Fruit fly (Drosophila melanogaster): ENCODE results near the gene CG4572.

Gene CG4572

DNA sequence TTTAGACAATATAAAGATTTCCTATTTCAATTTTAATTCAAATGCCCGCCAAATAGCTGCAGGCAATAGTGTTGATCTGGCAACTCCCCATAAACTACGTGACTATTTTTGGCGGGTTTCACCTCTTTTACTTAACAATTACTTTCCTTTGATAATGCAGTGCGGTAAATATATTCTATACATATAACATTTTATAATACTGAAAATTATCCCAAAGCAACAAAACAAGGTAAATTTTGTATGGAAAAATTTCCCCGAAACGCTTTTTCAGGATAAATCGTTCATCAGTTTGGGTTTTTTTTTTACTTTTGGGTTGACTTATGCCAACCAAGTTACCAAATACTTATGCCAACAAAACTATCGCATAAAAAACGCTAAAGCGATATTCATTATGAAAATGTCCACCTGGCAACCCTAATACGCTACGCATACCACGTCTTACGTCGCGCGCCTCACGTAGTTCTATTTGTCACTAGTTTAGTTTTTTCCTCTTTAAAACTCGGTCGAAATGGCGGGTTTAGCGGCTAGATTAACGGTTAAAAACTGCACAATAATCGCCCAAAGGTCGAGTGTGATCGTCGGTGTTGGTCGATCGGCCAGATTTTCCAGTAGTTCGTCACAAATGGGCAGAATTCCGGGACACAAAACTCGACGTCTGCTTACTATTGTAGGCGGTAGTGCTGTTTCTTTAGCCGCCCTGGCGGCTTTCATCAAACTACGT lies 17.2 kb downstream of the CG4572 start, which contains the start of gene MICU3 (continued):
- TF ChIP-seq gro (GFP tag; optimal IDR thresholded peaks at IDR 0.05) (no peak), tx (GFP tag; optimal IDR thresholded peaks at IDR 0.05) (peak; percentile 54), ken (GFP tag; IDR thresholded peaks at IDR 0.05) (no peak; the same call in 2 of the 3 replicates), gfzf (GFP tag; optimal IDR thresholded peaks at IDR 0.05) (peak; percentile 29), MESR4 (GFP tag; optimal IDR thresholded peaks at IDR 0.05) (no peak), Dp (GFP tag; optimal IDR thresholded peaks at IDR 0.05) (peak; percentile 83), CG17186 (GFP tag; optimal IDR thresholded peaks at IDR 0.05) (peak; percentile 27), CG17912 (GFP tag; optimal IDR thresholded peaks at IDR 0.05) (no peak), Opbp (GFP tag; IDR thresholded peaks at IDR 0.05; ENCODE audit: partially characterized antibody) (peak; percentile 56; the same call in 1 of the 3 replicates), CG3163 (GFP tag; optimal IDR thresholded peaks at IDR 0.05) (no peak), crc (GFP tag; optimal IDR thresholded peaks at IDR 0.05) (no peak), CG7357 (GFP tag; IDR thresholded peaks at IDR 0.05) (0 out of 3 replicates have a peak, but pooled peaks have one; percentile 17), CG4820 (GFP tag; optimal IDR thresholded peaks at IDR 0.05) (peak; percentile 63), dmrt99B (tag; optimal IDR thresholded peaks at IDR 0.05) (no peak), CG1832 (GFP tag; optimal IDR thresholded peaks at IDR 0.05) (no peak), cas (GFP tag; IDR thresholded peaks at IDR 0.05) (no peak), CG4404 (GFP tag; IDR thresholded peaks at IDR 0.05) (peak; percentile 48; the same call in 1 of the 2 replicates), psq (GFP tag; optimal IDR thresholded peaks at IDR 0.05) (peak; percentile 9), CG6791 (GFP tag; IDR thresholded peaks at IDR 0.05; ENCODE audit: partially characterized antibody) (peak; percentile 71; the same call in 2 of the 3 replicates), CG6175 (GFP tag; IDR thresholded peaks at IDR 0.05) (no peak), CG8765 (GFP tag; IDR thresholded peaks at IDR 0.05) (peak; percentile 9; the same call in 1 of the 2 replicates), pita (GFP tag; optimal IDR thresholded peaks at IDR 0.05) (no peak), Scr (GFP tag; IDR thresholded peaks at IDR 0.05; ENCODE audit: partially characterized antibody) (peak; percentile 80), HLH54F (GFP tag; optimal IDR thresholded peaks at IDR 0.05) (peak; percentile 61), CG11560 (tag; IDR thresholded peaks at IDR 0.05) (no peak), chif (GFP tag; optimal IDR thresholded peaks at IDR 0.05) (peak; percentile 35 to 59), pb (GFP tag; optimal IDR thresholded peaks at IDR 0.05) (peak; percentile 35), knrl (GFP tag; IDR thresholded peaks at IDR 0.05; ENCODE audit: partially characterized antibody) (peak; percentile 80), NC2α (GFP tag; optimal IDR thresholded peaks at IDR 0.05) (no peak), HmgD (GFP tag; optimal IDR thresholded peaks at IDR 0.05) (no peak), CG31441 (GFP tag; IDR thresholded peaks at IDR 0.05) (peak; percentile 65), CrebB (tag; optimal IDR thresholded peaks at IDR 0.05) (no peak), Meics (GFP tag; optimal IDR thresholded peaks at IDR 0.05) (peak; percentile 74), CG2712 (tag; optimal IDR thresholded peaks at IDR 0.05) (peak; percentile 43), Tbp (GFP tag; optimal IDR thresholded peaks at IDR 0.05) (no peak), CG4282 (GFP tag; optimal IDR thresholded peaks at IDR 0.05) (peak; percentile 43), Hr51 (GFP tag; optimal IDR thresholded peaks at IDR 0.05) (peak in 1 of 2 experiments; percentile 77), stwl (tag; optimal IDR thresholded peaks at IDR 0.05) (peak; percentile 47), Gug (GFP tag; IDR thresholded peaks at IDR 0.05) (peak; percentile 55; the same call in 3 of the 4 replicates), sd (tag; optimal IDR thresholded peaks at IDR 0.05) (peak; percentile 46), Nf-YC (tag; optimal IDR thresholded peaks at IDR 0.05) (peak; percentile 3), sens (GFP tag) (peak; percentile 90), kah (GFP tag; optimal IDR thresholded peaks at IDR 0.05) (no peak), hb (GFP tag; IDR thresholded peaks at IDR 0.05; ENCODE audit: partially characterized antibody) (peak; percentile 69), CG6854 (GFP tag; optimal IDR thresholded peaks at IDR 0.05) (no peak), CG14860 (GFP tag; IDR thresholded peaks at IDR 0.05; ENCODE audit: partially characterized antibody) (peak; percentile 72), unc-4 (GFP tag; IDR thresholded peaks at IDR 0.05; ENCODE audit: partially characterized antibody) (peak; percentile 78), CG17385 (GFP tag; optimal IDR thresholded peaks at IDR 0.05) (peak; percentile 34), mam (GFP tag; optimal IDR thresholded peaks at IDR 0.05) (peak; percentile 82)
